Worm (Caenorhabditis elegans): ENCODE data around the gene fbxb-87.

- TF ChIP-seq drap-1 (GFP tag; optimal IDR thresholded peaks at IDR 0.05) (no peak), lin-13 (tag; optimal IDR thresholded peaks at IDR 0.05) (no peak), ces-1 (GFP tag; optimal IDR thresholded peaks at IDR 0.05) (no peak), elt-3 (tag; optimal IDR thresholded peaks at IDR 0.05) (no peak), pha-4 (tag; optimal IDR thresholded peaks at IDR 0.05) (no peak), blmp-1 (tag; optimal IDR thresholded peaks at IDR 0.05) (no peak), nhr-76 (tag; optimal IDR thresholded peaks at IDR 0.05) (no peak), ceh-83 (GFP tag; optimal IDR thresholded peaks at IDR 0.05) (no peak), ztf-11 (tag; optimal IDR thresholded peaks at IDR 0.05) (no peak), unc-62 (GFP tag; optimal IDR thresholded peaks at IDR 0.05) (no peak), flh-1 (GFP tag; optimal IDR thresholded peaks at IDR 0.05) (no peak), nhr-237 (tag; optimal IDR thresholded peaks at IDR 0.05) (no peak), snpc-4 (tag; optimal IDR thresholded peaks at IDR 0.05) (no peak)
Observed at ce11 chrIII:10945537-10945936, 51.2 kb downstream of the fbxb-87 start.

Measured in whole organism, mixed stage, embryonic.